Worm (Caenorhabditis elegans) whole organism, L3 larva: ENCODE results near the gene T24C2.3.

Experiments
- R02D3.7 ChIP-seq: fragments of 150-350 bp; optimal IDR thresholded peaks from 2 replicates; lab custom pipeline; 2014; ENCODE audit warnings: missing biosample characterization, missing genetic modification characterization
- ZK546.5 ChIP-seq: sonication (generic microtip); optimal IDR thresholded peaks from 2 replicates; lab custom pipeline; 2017; ENCODE audit warnings: missing biosample characterization, missing genetic modification characterization
- aly-2 ChIP-seq: fragments of 150-350 bp; optimal IDR thresholded peaks from 2 replicates; lab custom pipeline; 2014; ENCODE audit warnings: missing biosample characterization, missing genetic modification characterization
- ama-1 ChIP-seq: fragments of 150-350 bp; optimal IDR thresholded peaks from 2 replicates; lab custom pipeline; 2018
- ceh-28 ChIP-seq: fragments of 150-350 bp; optimal IDR thresholded peaks from 2 replicates; lab custom pipeline; 2014; ENCODE audit warnings: missing biosample characterization, missing genetic modification reagents, missing genetic modification characterization
- ceh-82 ChIP-seq: fragments of 150-350 bp; optimal IDR thresholded peaks from 2 replicates; lab custom pipeline; 2014; ENCODE audit warnings: missing biosample characterization, missing genetic modification characterization
- ceh-9 ChIP-seq: sonication (generic microtip); optimal IDR thresholded peaks from 2 replicates; lab custom pipeline; 2018; ENCODE audit warnings: missing biosample characterization, missing genetic modification characterization
- daf-12 ChIP-seq: fragments of 150-350 bp; optimal IDR thresholded peaks from 2 replicates; lab custom pipeline; 2014; ENCODE audit warnings: missing biosample characterization, missing genetic modification reagents, missing genetic modification characterization
- egl-27 ChIP-seq: sonication (generic microtip); optimal IDR thresholded peaks from 4 replicates; lab custom pipeline; 2017; ENCODE audit warnings: missing biosample characterization, missing genetic modification reagents, missing genetic modification characterization
- egl-5 ChIP-seq: fragments of 150-350 bp; optimal IDR thresholded peaks from 2 replicates; lab custom pipeline; 2017; ENCODE audit warnings: missing biosample characterization, missing genetic modification reagents, missing genetic modification characterization, inconsistent platforms
- elt-1 ChIP-seq: fragments of 150-350 bp; optimal IDR thresholded peaks from 2 replicates; lab custom pipeline; 2014; ENCODE audit warnings: missing biosample characterization, missing genetic modification characterization
- elt-2 ChIP-seq: sonication (generic microtip); optimal IDR thresholded peaks from 2 replicates; lab custom pipeline; 2016; ENCODE audit warnings: missing genetic modification reagents, mild to moderate bottlenecking, missing genetic modification characterization, missing compliant biosample characterization
- elt-3 ChIP-seq, 3 experiments: fragments of 150-350 bp in 1 of 3; sonication (generic microtip) in 2 of 3; optimal IDR thresholded peaks; 2 replicates in 2 of 3; 4 replicates in 1 of 3; lab custom pipeline; 2014 to 2017; ENCODE audit warnings: missing biosample characterization in 3 of 3, missing genetic modification characterization in 3 of 3
- eor-1 ChIP-seq, 2 experiments: fragments of 150-350 bp; optimal IDR thresholded peaks; 2 replicates each; lab custom pipeline; 2014 to 2018; ENCODE audit warnings: missing biosample characterization in 2 of 2, missing genetic modification characterization in 2 of 2
- fkh-10 ChIP-seq: sonication (generic microtip); optimal IDR thresholded peaks from 2 replicates; lab custom pipeline; 2017; ENCODE audit warnings: missing biosample characterization, missing genetic modification reagents, missing genetic modification characterization
- fos-1 ChIP-seq: fragments of 150-350 bp; optimal IDR thresholded peaks from 2 replicates; lab custom pipeline; 2014; ENCODE audit warnings: missing biosample characterization, missing genetic modification characterization
- hmg-11 ChIP-seq: sonication (generic microtip); optimal IDR thresholded peaks from 2 replicates; lab custom pipeline; 2016; ENCODE audit warnings: missing genetic modification characterization, missing compliant biosample characterization
- jun-1 ChIP-seq: fragments of 150-350 bp; optimal IDR thresholded peaks from 2 replicates; lab custom pipeline; 2014; ENCODE audit warnings: missing biosample characterization, missing genetic modification reagents, missing genetic modification characterization
- lin-15B ChIP-seq: fragments of 150-350 bp; optimal IDR thresholded peaks from 2 replicates; lab custom pipeline; 2014; ENCODE audit warnings: missing biosample characterization, missing genetic modification characterization
- lin-39 ChIP-seq: fragments of 150-350 bp; optimal IDR thresholded peaks from 2 replicates; lab custom pipeline; 2018; ENCODE audit warnings: missing biosample characterization, missing genetic modification reagents, missing genetic modification characterization
- lsy-12 ChIP-seq: sonication (generic microtip); optimal IDR thresholded peaks from 2 replicates; lab custom pipeline; 2016; ENCODE audit warnings: mild to moderate bottlenecking, missing genetic modification characterization, missing compliant biosample characterization
- mdl-1 ChIP-seq: fragments of 150-350 bp; optimal IDR thresholded peaks from 2 replicates; lab custom pipeline; 2014; ENCODE audit warnings: missing biosample characterization, missing genetic modification characterization
- mml-1 ChIP-seq: fragments of 150-350 bp; sonication (generic microtip); optimal IDR thresholded peaks from 3 replicates; lab custom pipeline; 2014; ENCODE audit warnings: missing biosample characterization, missing genetic modification characterization
- nhr-11 ChIP-seq: fragments of 150-350 bp; optimal IDR thresholded peaks from 2 replicates; lab custom pipeline; 2014; ENCODE audit warnings: missing biosample characterization, missing genetic modification characterization
- nhr-12 ChIP-seq: fragments of 150-350 bp; optimal IDR thresholded peaks from 2 replicates; lab custom pipeline; 2014; ENCODE audit warnings: missing biosample characterization, missing genetic modification characterization
- nhr-23 ChIP-seq: fragments of 150-350 bp; optimal IDR thresholded peaks from 2 replicates; lab custom pipeline; 2014; ENCODE audit warnings: missing biosample characterization, missing genetic modification reagents, missing genetic modification characterization
- nhr-237 ChIP-seq: fragments of 150-350 bp; optimal IDR thresholded peaks from 2 replicates; lab custom pipeline; 2014; ENCODE audit warnings: missing biosample characterization, missing genetic modification characterization
- nhr-25 ChIP-seq: sonication (generic microtip); optimal IDR thresholded peaks from 2 replicates; lab custom pipeline; 2017; ENCODE audit warnings: missing biosample characterization, missing genetic modification characterization
- nhr-28 ChIP-seq: fragments of 150-350 bp; optimal IDR thresholded peaks from 2 replicates; lab custom pipeline; 2014; ENCODE audit warnings: missing biosample characterization, missing genetic modification characterization
- nhr-43 ChIP-seq: sonication (generic microtip); optimal IDR thresholded peaks from 2 replicates; lab custom pipeline; 2016; ENCODE audit warnings: mild to moderate bottlenecking, missing genetic modification characterization, missing compliant biosample characterization; ENCODE audit not compliant: poor library complexity, severe bottlenecking
- nhr-67 ChIP-seq: fragments of 150-350 bp; optimal IDR thresholded peaks from 2 replicates; lab custom pipeline; 2014; ENCODE audit warnings: missing biosample characterization, missing genetic modification characterization
- nhr-76 ChIP-seq: fragments of 150-350 bp; sonication (generic microtip); optimal IDR thresholded peaks from 5 replicates; lab custom pipeline; 2014; ENCODE audit warnings: missing biosample characterization, missing genetic modification characterization
- nhr-77 ChIP-seq: fragments of 150-350 bp; optimal IDR thresholded peaks from 2 replicates; lab custom pipeline; 2014; ENCODE audit warnings: missing biosample characterization, missing genetic modification characterization
- pha-4 ChIP-seq: fragments of 150-350 bp; optimal IDR thresholded peaks from 2 replicates; lab custom pipeline; 2014; ENCODE audit warnings: missing biosample characterization, missing genetic modification reagents, missing genetic modification characterization
- pqm-1 ChIP-seq: fragments of 150-350 bp; optimal IDR thresholded peaks from 2 replicates; lab custom pipeline; 2017; ENCODE audit warnings: missing biosample characterization, missing genetic modification characterization, inconsistent platforms
- sea-2 ChIP-seq: fragments of 150-350 bp; sonication (generic microtip); optimal IDR thresholded peaks from 4 replicates; lab custom pipeline; 2014; ENCODE audit warnings: missing biosample characterization, missing genetic modification reagents, missing genetic modification characterization
- skn-1 ChIP-seq: fragments of 150-350 bp; optimal IDR thresholded peaks from 2 replicates; lab custom pipeline; 2014; ENCODE audit warnings: missing biosample characterization, missing genetic modification characterization
- snpc-4 ChIP-seq: fragments of 150-350 bp; optimal IDR thresholded peaks from 2 replicates; lab custom pipeline; 2014; ENCODE audit warnings: missing biosample characterization, missing genetic modification characterization
- tbx-2 ChIP-seq: sonication (generic microtip); optimal IDR thresholded peaks from 2 replicates; lab custom pipeline; 2016; ENCODE audit warnings: mild to moderate bottlenecking, missing genetic modification characterization, missing compliant biosample characterization
- unc-39 ChIP-seq: sonication (generic microtip); optimal IDR thresholded peaks from 4 replicates; lab custom pipeline; 2017; ENCODE audit warnings: missing biosample characterization, missing genetic modification characterization
- unc-62 ChIP-seq: fragments of 150-350 bp; sonication (generic microtip); optimal IDR thresholded peaks from 4 replicates; lab custom pipeline; 2014; ENCODE audit warnings: missing biosample characterization, missing genetic modification reagents, missing genetic modification characterization
- zag-1 ChIP-seq: fragments of 150-350 bp; optimal IDR thresholded peaks from 2 replicates; lab custom pipeline; 2014; ENCODE audit warnings: missing biosample characterization, missing genetic modification characterization
- ztf-11 ChIP-seq: fragments of 150-350 bp; optimal IDR thresholded peaks from 2 replicates; lab custom pipeline; 2014; ENCODE audit warnings: missing biosample characterization, missing genetic modification characterization
- ztf-4 ChIP-seq: fragments of 150-350 bp; optimal IDR thresholded peaks from 2 replicates; lab custom pipeline; 2014; ENCODE audit warnings: missing biosample characterization, missing genetic modification characterization

Gene T24C2.3

DNA sequence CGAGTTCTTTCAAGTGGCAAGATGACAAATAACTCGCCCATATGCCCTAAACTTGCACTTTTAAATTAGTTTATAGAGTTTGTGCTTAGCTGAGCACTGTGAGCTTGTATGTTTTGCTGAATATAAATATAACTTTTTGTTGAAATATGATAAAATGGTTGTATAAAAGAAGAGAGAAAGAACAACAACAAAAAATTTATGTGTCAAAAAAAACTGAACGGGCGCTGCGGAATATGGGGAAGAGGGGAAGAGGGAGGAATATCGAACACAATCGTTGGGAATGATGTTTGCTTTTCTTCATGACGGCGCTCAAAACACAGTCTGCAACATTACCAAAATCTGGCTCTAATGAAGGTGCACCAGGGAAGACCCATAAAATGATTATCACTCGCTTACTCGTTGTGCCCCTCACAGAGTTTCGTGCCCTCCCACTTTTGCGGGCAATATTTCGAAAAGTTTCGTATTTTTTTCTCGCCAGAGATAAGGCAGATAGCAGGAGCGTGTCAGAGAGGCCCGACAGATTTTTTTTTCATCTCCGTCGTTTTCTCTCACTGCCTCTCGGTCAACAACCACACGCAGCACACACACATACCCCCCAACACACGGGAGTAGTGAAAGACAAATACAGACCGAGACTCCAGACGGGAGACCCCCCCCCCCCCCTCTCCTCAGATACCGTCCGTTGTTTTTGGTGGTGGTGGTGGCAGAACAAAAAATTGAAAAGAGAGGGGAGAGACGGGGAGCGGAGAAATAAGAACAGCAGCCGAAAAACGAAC is 37.6 kb upstream of the T24C2.3 start:
- peak; percentile 56 for TF ChIP-seq nhr-77
- TF ChIP-seq elt-3 (tag; optimal IDR thresholded peaks at IDR 0.05; lab: Kevin White, UChicago), result peak in 2 of 3 experiments; percentile 28 to 70
- TF ChIP-seq pha-4 (tag; lab: Kevin White, UChicago), result peak; percentile 94
- TF ChIP-seq lsy-12 (tag; lab: Kevin White, UChicago), result no peak
- peak; percentile 35 for TF ChIP-seq hmg-11 (tag; lab: Kevin White, UChicago)
- TF ChIP-seq zag-1 (tag; lab: Kevin White, UChicago), result no peak
- TF ChIP-seq nhr-25 (tag; lab: Kevin White, UChicago), result no peak
- TF ChIP-seq pqm-1 (tag; lab: Kevin White, UChicago), result peak; percentile 66
- no peak for TF ChIP-seq fkh-10 (GFP tag; lab: Kevin White, UChicago)
- TF ChIP-seq R02D3.7 (tag; lab: Kevin White, UChicago), result peak; percentile 33
- TF ChIP-seq egl-27 (tag; lab: Kevin White, UChicago), result peak; percentile 50
- TF ChIP-seq mdl-1, result peak; percentile 30
- no peak for TF ChIP-seq egl-5 (tag; lab: Kevin White, UChicago)
- TF ChIP-seq nhr-11, result no peak
- no peak for TF ChIP-seq snpc-4 (tag; lab: Kevin White, UChicago)
- no peak for TF ChIP-seq nhr-237 (tag; lab: Kevin White, UChicago)
- no peak for TF ChIP-seq ceh-9 (tag; lab: Kevin White, UChicago)
- TF ChIP-seq skn-1 (tag; lab: Kevin White, UChicago), result no peak
- TF ChIP-seq nhr-28 (tag; lab: Kevin White, UChicago), result no peak
- TF ChIP-seq fos-1 (tag; lab: Kevin White, UChicago), result no peak
- TF ChIP-seq tbx-2 (tag; lab: Kevin White, UChicago), result no peak
- TF ChIP-seq nhr-12, result no peak
- no peak for TF ChIP-seq mml-1
- no peak for TF ChIP-seq ZK546.5
- no peak for TF ChIP-seq eor-1 (tag; optimal IDR thresholded peaks at IDR 0.05; lab: Kevin White, UChicago)
- TF ChIP-seq jun-1 (tag; lab: Kevin White, UChicago), result peak; percentile 66
- TF ChIP-seq daf-12 (tag; lab: Kevin White, UChicago), result no peak
- peak; percentile 94 for TF ChIP-seq elt-2 (tag; lab: Kevin White, UChicago)

DNA sequence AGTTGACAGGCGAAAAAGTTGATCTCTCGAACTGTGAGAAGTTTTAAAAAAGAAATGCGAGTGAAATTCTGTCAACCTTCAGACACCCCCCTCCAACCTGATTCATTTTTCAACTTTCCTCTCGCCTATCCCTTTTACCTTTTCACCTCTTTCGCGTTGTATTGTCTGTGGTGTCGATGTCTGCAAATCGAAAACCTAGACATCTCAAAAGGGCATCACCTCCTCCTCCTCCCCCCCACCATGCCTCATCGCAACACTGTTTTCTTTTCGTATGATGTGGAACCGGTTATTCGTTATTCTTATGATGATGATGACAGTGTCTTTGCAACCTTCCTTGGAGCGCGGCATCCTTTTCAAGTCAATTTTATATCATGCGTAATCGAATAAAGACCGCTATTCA is 35.3 kb upstream of the T24C2.3 start:
- TF ChIP-seq nhr-76, result no peak
- TF ChIP-seq lin-39, result no peak
- no peak for TF ChIP-seq lin-15B (tag; lab: Kevin White, UChicago)
- peak; percentile 79 for TF ChIP-seq elt-1 (tag; lab: Kevin White, UChicago)
- TF ChIP-seq nhr-25 (tag; lab: Kevin White, UChicago), result peak; percentile 98
- no peak for TF ChIP-seq nhr-237 (tag; lab: Kevin White, UChicago)
- no peak for TF ChIP-seq snpc-4 (tag; lab: Kevin White, UChicago)
- TF ChIP-seq ama-1, result no peak
- TF ChIP-seq nhr-43, result peak; percentile 77
- TF ChIP-seq egl-27 (tag; lab: Kevin White, UChicago), result peak; percentile 8
- TF ChIP-seq pqm-1 (tag; lab: Kevin White, UChicago), result no peak
- peak in 1 of 3 experiments; percentile 35 for TF ChIP-seq elt-3 (tag; optimal IDR thresholded peaks at IDR 0.05; lab: Kevin White, UChicago)
- no peak for TF ChIP-seq mml-1
- TF ChIP-seq tbx-2 (tag; lab: Kevin White, UChicago), result no peak
- peak; percentile 42 for TF ChIP-seq nhr-23 (tag; lab: Kevin White, UChicago)
- TF ChIP-seq mdl-1, result no peak
- no peak for TF ChIP-seq hmg-11 (tag; lab: Kevin White, UChicago)
- peak; percentile 38 for TF ChIP-seq unc-62
- TF ChIP-seq daf-12 (tag; lab: Kevin White, UChicago), result no peak
- no peak for TF ChIP-seq ZK546.5
- no peak for TF ChIP-seq ztf-4 (tag; lab: Kevin White, UChicago)
- TF ChIP-seq ztf-11, result no peak
- no peak for TF ChIP-seq ceh-82 (tag; lab: Kevin White, UChicago)
- TF ChIP-seq lsy-12 (tag; lab: Kevin White, UChicago), result no peak
- no peak for TF ChIP-seq nhr-77
- no peak for TF ChIP-seq pha-4 (tag; lab: Kevin White, UChicago)

DNA sequence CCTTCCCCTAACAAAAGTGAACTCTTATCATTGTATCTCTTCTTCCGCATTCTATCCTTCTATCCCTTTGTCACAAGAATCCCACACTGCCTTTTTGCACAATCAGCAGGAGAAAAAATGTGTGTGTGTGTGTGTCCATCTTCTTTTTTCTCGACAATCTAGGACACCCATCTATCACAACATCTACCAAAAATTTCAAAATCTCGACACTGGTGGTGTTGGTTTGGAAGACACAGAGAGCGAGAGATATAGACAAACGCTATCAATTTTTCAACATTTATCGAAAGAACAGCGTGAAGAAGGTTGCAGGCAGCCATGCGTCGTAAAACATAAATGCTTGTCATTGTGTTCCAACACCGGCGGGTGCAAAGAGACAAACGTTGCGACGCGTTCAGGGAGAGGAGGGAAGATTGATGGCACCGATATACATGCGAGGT is 34.5 kb upstream of the T24C2.3 start:
- TF ChIP-seq fkh-10 (GFP tag; lab: Kevin White, UChicago) (no peak), ceh-82 (tag; lab: Kevin White, UChicago) (no peak), nhr-67 (tag; lab: Kevin White, UChicago) (no peak), nhr-11 (peak; percentile 59), tbx-2 (tag; lab: Kevin White, UChicago) (no peak), lsy-12 (tag; lab: Kevin White, UChicago) (no peak), egl-5 (tag; lab: Kevin White, UChicago) (peak; percentile 34), nhr-28 (tag; lab: Kevin White, UChicago) (no peak), nhr-237 (tag; lab: Kevin White, UChicago) (no peak), elt-2 (tag; lab: Kevin White, UChicago) (peak; percentile 13), mml-1 (no peak), ama-1 (no peak), hmg-11 (tag; lab: Kevin White, UChicago) (no peak), sea-2 (GFP tag; lab: Kevin White, UChicago) (no peak), pqm-1 (tag; lab: Kevin White, UChicago) (no peak), zag-1 (tag; lab: Kevin White, UChicago) (no peak), ceh-28 (peak; percentile 62), ceh-9 (tag; lab: Kevin White, UChicago) (no peak), skn-1 (tag; lab: Kevin White, UChicago) (no peak), unc-39 (tag; lab: Kevin White, UChicago) (no peak), nhr-12 (no peak), aly-2 (no peak), nhr-25 (tag; lab: Kevin White, UChicago) (peak; percentile 82), egl-27 (tag; lab: Kevin White, UChicago) (peak; percentile 15), nhr-77 (no peak), lin-15B (tag; lab: Kevin White, UChicago) (peak; percentile 12), ZK546.5 (no peak), fos-1 (tag; lab: Kevin White, UChicago) (no peak), snpc-4 (tag; lab: Kevin White, UChicago) (no peak)
